Fruit fly (Drosophila melanogaster) whole organism, embryonic: ENCODE measurements around the gene CG6106.

Source experiments
- Blimp-1 ChIP-seq: fragments of 200-800 bp; sonication (Bioruptor generic); optimal IDR thresholded peaks from 3 replicates; lab custom pipeline; 2018; ENCODE audit warnings: missing biosample characterization, missing genetic modification characterization, mild to moderate bottlenecking, moderate library complexity, missing genetic modification reagents
- CG10565 ChIP-seq: fragments of 200-800 bp; sonication (Bioruptor generic); optimal IDR thresholded peaks from 3 replicates; lab custom pipeline; 2016; ENCODE audit warnings: missing biosample characterization, mild to moderate bottlenecking, missing genetic modification characterization
- CG10979 ChIP-seq: fragments of 200-800 bp; sonication (Bioruptor generic); optimal IDR thresholded peaks from 2 replicates; lab custom pipeline; 2018; ENCODE audit warnings: missing biosample characterization, mild to moderate bottlenecking, missing genetic modification characterization, moderate library complexity
- CG11093 ChIP-seq: fragments of 200-800 bp; sonication (Bioruptor generic); IDR thresholded peaks from 3 replicates; pipeline ENCODE4 v1.3.6; 2022; ENCODE audit warnings: missing biosample characterization, missing genetic modification characterization
- CG13123 ChIP-seq: fragments of 200-800 bp; sonication (Bioruptor generic); optimal IDR thresholded peaks from 2 replicates; lab custom pipeline; 2016; ENCODE audit warnings: missing biosample characterization, missing genetic modification characterization
- CG13287 ChIP-seq: fragments of 200-800 bp; sonication (Bioruptor generic); IDR thresholded peaks from 2 replicates; pipeline ENCODE4 v1.3.6; 2022; ENCODE audit warnings: missing biosample characterization, missing genetic modification characterization; ENCODE audit not compliant: partially characterized antibody
- CG14441 ChIP-seq: fragments of 200-800 bp; sonication (Bioruptor generic); IDR thresholded peaks from 2 replicates; pipeline ENCODE4 v1.3.6; 2022; ENCODE audit warnings: missing biosample characterization, missing genetic modification characterization
- CG14860 ChIP-seq: fragments of 200-800 bp; sonication (Bioruptor generic); IDR thresholded peaks from 3 replicates; pipeline ENCODE4 v1.3.6; 2022; ENCODE audit warnings: missing biosample characterization, missing genetic modification characterization; ENCODE audit not compliant: partially characterized antibody
- CG1603 ChIP-seq: fragments of 200-800 bp; sonication (Bioruptor generic); optimal IDR thresholded peaks from 2 replicates; lab custom pipeline; 2019; ENCODE audit warnings: missing biosample characterization, mild to moderate bottlenecking, missing genetic modification characterization, moderate library complexity
- CG17186 ChIP-seq: fragments of 200-800 bp; sonication (Bioruptor generic); optimal IDR thresholded peaks from 3 replicates; lab custom pipeline; 2017; ENCODE audit warnings: missing biosample characterization, missing genetic modification reagents, missing genetic modification characterization
- CG18619 ChIP-seq: fragments of 200-800 bp; sonication (Bioruptor generic); optimal IDR thresholded peaks from 3 replicates; lab custom pipeline; 2017; ENCODE audit warnings: missing biosample characterization, mild to moderate bottlenecking, missing genetic modification characterization
- CG3163 ChIP-seq: fragments of 200-800 bp; sonication (Bioruptor generic); optimal IDR thresholded peaks from 3 replicates; lab custom pipeline; 2016; ENCODE audit warnings: missing biosample characterization, missing genetic modification characterization
- CG4617 ChIP-seq: fragments of 200-800 bp; sonication (Bioruptor generic); optimal IDR thresholded peaks from 3 replicates; lab custom pipeline; 2016; ENCODE audit warnings: missing biosample characterization, missing genetic modification characterization, borderline replicate concordance
- CG4707 ChIP-seq: fragments of 200-800 bp; sonication (Bioruptor generic); optimal IDR thresholded peaks from 2 replicates; lab custom pipeline; 2018; ENCODE audit warnings: missing biosample characterization, mild to moderate bottlenecking, missing genetic modification characterization, moderate library complexity
- CG6791 ChIP-seq: fragments of 200-800 bp; sonication (Bioruptor generic); IDR thresholded peaks from 3 replicates; pipeline ENCODE4 v1.3.6; 2022; ENCODE audit warnings: missing biosample characterization, missing genetic modification characterization; ENCODE audit not compliant: partially characterized antibody
- CG6813 ChIP-seq: fragments of 200-800 bp; sonication (Bioruptor generic); optimal IDR thresholded peaks from 2 replicates; lab custom pipeline; 2017; ENCODE audit warnings: missing biosample characterization, missing genetic modification characterization, mild to moderate bottlenecking, moderate library complexity, missing genetic modification reagents
- CG7786 ChIP-seq: fragments of 200-800 bp; sonication (Bioruptor generic); optimal IDR thresholded peaks from 2 replicates; lab custom pipeline; 2016; ENCODE audit warnings: missing biosample characterization, missing genetic modification characterization
- CG8281 ChIP-seq: fragments of 200-800 bp; sonication (Bioruptor generic); optimal IDR thresholded peaks from 2 replicates; lab custom pipeline; 2018; ENCODE audit warnings: missing biosample characterization, mild to moderate bottlenecking, missing genetic modification characterization, moderate library complexity
- CG8388 ChIP-seq: fragments of 200-800 bp; sonication (Bioruptor generic); optimal IDR thresholded peaks from 2 replicates; lab custom pipeline; 2019; ENCODE audit warnings: missing biosample characterization, mild to moderate bottlenecking, missing genetic modification characterization, moderate library complexity
- CG9797 ChIP-seq: fragments of 200-800 bp; sonication (Bioruptor generic); optimal IDR thresholded peaks from 3 replicates; lab custom pipeline; 2018; ENCODE audit warnings: missing biosample characterization, mild to moderate bottlenecking, missing genetic modification characterization
- CG9817 ChIP-seq: fragments of 200-800 bp; sonication (Bioruptor generic); optimal IDR thresholded peaks from 2 replicates; lab custom pipeline; 2018; ENCODE audit warnings: missing biosample characterization, mild to moderate bottlenecking, missing genetic modification characterization, moderate library complexity
- Drgx ChIP-seq: fragments of 200-800 bp; sonication (Bioruptor generic); IDR thresholded peaks from 2 replicates; pipeline ENCODE4 v1.3.6; 2022; ENCODE audit warnings: missing biosample characterization, missing genetic modification characterization
- E2f2 ChIP-seq: fragments of 200-800 bp; sonication (Bioruptor generic); IDR thresholded peaks from 2 replicates; pipeline ENCODE4 v1.3.6; 2022; ENCODE audit warnings: missing biosample characterization, missing genetic modification characterization
- ERR ChIP-seq: fragments of 200-800 bp; sonication (Bioruptor generic); optimal IDR thresholded peaks from 2 replicates; lab custom pipeline; 2016; ENCODE audit warnings: missing biosample characterization, missing genetic modification characterization
- GATAe ChIP-seq: fragments of 200-800 bp; sonication (Bioruptor generic); conservative IDR thresholded peaks from 2 replicates; pipeline ENCODE4 v1.3.6; 2022; ENCODE audit warnings: missing biosample characterization, missing genetic modification characterization
- H2.0 ChIP-seq: fragments of 200-800 bp; sonication (Bioruptor generic); IDR thresholded peaks from 2 replicates; pipeline ENCODE4 v1.3.6; 2022; ENCODE audit warnings: missing biosample characterization, missing genetic modification characterization
- Hsf ChIP-seq: fragments of 200-800 bp; sonication (Bioruptor generic); optimal IDR thresholded peaks from 3 replicates; lab custom pipeline; 2016; ENCODE audit warnings: missing biosample characterization, missing genetic modification characterization
- Mes4 ChIP-seq: fragments of 200-800 bp; sonication (Bioruptor generic); optimal IDR thresholded peaks from 2 replicates; lab custom pipeline; 2016; ENCODE audit warnings: missing biosample characterization, missing genetic modification characterization
- Ravus ChIP-seq: fragments of 200-800 bp; sonication (Bioruptor generic); IDR thresholded peaks from 2 replicates; pipeline ENCODE4 v1.3.6; 2022; ENCODE audit warnings: missing biosample characterization, missing genetic modification characterization
- Sry-β ChIP-seq: fragments of 200-800 bp; sonication (Bioruptor generic); optimal IDR thresholded peaks from 2 replicates; lab custom pipeline; 2018; ENCODE audit warnings: missing biosample characterization, mild to moderate bottlenecking, missing genetic modification characterization, moderate library complexity
- bsh ChIP-seq, 2 experiments: fragments of 200-800 bp; sonication (Bioruptor generic); optimal IDR thresholded peaks; 2 replicates each; lab custom pipeline; 2017 to 2018; ENCODE audit warnings: mild to moderate bottlenecking in 2 of 2, missing biosample characterization in 2 of 2, missing genetic modification characterization in 2 of 2, moderate library complexity in 1 of 2
- crp ChIP-seq, 2 experiments: fragments of 200-800 bp; sonication (Bioruptor generic); optimal IDR thresholded peaks; 2 replicates in 1 of 2; 3 replicates in 1 of 2; lab custom pipeline; 2017; ENCODE audit warnings: missing biosample characterization in 2 of 2, missing genetic modification characterization in 2 of 2, mild to moderate bottlenecking in 1 of 2, moderate library complexity in 1 of 2
- cwo ChIP-seq: fragments of 200-800 bp; sonication (Bioruptor generic); optimal IDR thresholded peaks from 3 replicates; lab custom pipeline; 2017; ENCODE audit warnings: missing biosample characterization, missing genetic modification characterization, mild to moderate bottlenecking, moderate library complexity, missing genetic modification reagents
- disco-r ChIP-seq: fragments of 200-800 bp; sonication (Bioruptor generic); optimal IDR thresholded peaks from 2 replicates; lab custom pipeline; 2016; ENCODE audit warnings: missing biosample characterization, missing genetic modification characterization
- ewg ChIP-seq: fragments of 200-800 bp; sonication (Bioruptor generic); optimal IDR thresholded peaks from 3 replicates; lab custom pipeline; 2017; ENCODE audit warnings: mild to moderate bottlenecking, missing biosample characterization, missing genetic modification reagents, missing genetic modification characterization
- exex ChIP-seq: fragments of 200-800 bp; sonication (Bioruptor generic); optimal IDR thresholded peaks from 4 replicates; lab custom pipeline; 2018; ENCODE audit warnings: missing biosample characterization, mild to moderate bottlenecking, missing genetic modification characterization, moderate library complexity
- eyg ChIP-seq: fragments of 200-800 bp; sonication (Bioruptor generic); optimal IDR thresholded peaks from 3 replicates; lab custom pipeline; 2016; ENCODE audit warnings: missing biosample characterization, missing genetic modification characterization
- kah ChIP-seq: fragments of 200-800 bp; sonication (Bioruptor generic); optimal IDR thresholded peaks from 2 replicates; lab custom pipeline; 2018; ENCODE audit warnings: missing biosample characterization, mild to moderate bottlenecking, missing genetic modification characterization
- odd ChIP-seq: fragments of 200-800 bp; sonication (Bioruptor generic); optimal IDR thresholded peaks from 2 replicates; lab custom pipeline; 2017; ENCODE audit warnings: missing biosample characterization, mild to moderate bottlenecking, missing genetic modification characterization
- run ChIP-seq: fragments of 200-800 bp; sonication (Bioruptor generic); optimal IDR thresholded peaks from 3 replicates; lab custom pipeline; 2018; ENCODE audit warnings: missing biosample characterization, mild to moderate bottlenecking, missing genetic modification characterization
- salm ChIP-seq: fragments of 200-800 bp; sonication (Bioruptor generic); optimal IDR thresholded peaks from 2 replicates; lab custom pipeline; 2018; ENCODE audit warnings: missing biosample characterization, mild to moderate bottlenecking, missing genetic modification characterization
- seq ChIP-seq: fragments of 200-800 bp; sonication (Bioruptor generic); IDR thresholded peaks from 2 replicates; pipeline ENCODE4 v1.3.6; 2022; ENCODE audit warnings: missing biosample characterization, missing genetic modification characterization
- shn ChIP-seq: fragments of 200-800 bp; sonication (Bioruptor generic); optimal IDR thresholded peaks from 3 replicates; lab custom pipeline; 2016; ENCODE audit warnings: missing biosample characterization, missing genetic modification characterization
- sisA ChIP-seq: fragments of 200-800 bp; sonication (Bioruptor generic); IDR thresholded peaks from 2 replicates; pipeline ENCODE4 v1.3.6; 2022; ENCODE audit warnings: missing biosample characterization, missing genetic modification characterization
- tin ChIP-seq: fragments of 200-800 bp; sonication (Bioruptor generic); optimal IDR thresholded peaks from 3 replicates; lab custom pipeline; 2016; ENCODE audit warnings: missing biosample characterization, missing genetic modification characterization
- ttk ChIP-seq: fragments of 200-800 bp; sonication (Bioruptor generic); IDR thresholded peaks from 2 replicates; pipeline ENCODE4 v2.1.2; 2022; ENCODE audit warnings: missing biosample characterization, missing genetic modification characterization
- unc-4 ChIP-seq: fragments of 200-800 bp; sonication (Bioruptor generic); IDR thresholded peaks from 2 replicates; pipeline ENCODE4 v1.3.6; 2022; ENCODE audit warnings: missing biosample characterization, missing genetic modification characterization; ENCODE audit not compliant: partially characterized antibody
- vvl ChIP-seq: fragments of 200-800 bp; sonication (Bioruptor generic); IDR thresholded peaks from 2 replicates; pipeline ENCODE4 v1.3.6; 2022; ENCODE audit warnings: missing biosample characterization, missing genetic modification characterization
- zf30C ChIP-seq: fragments of 200-800 bp; sonication (Bioruptor generic); optimal IDR thresholded peaks from 3 replicates; lab custom pipeline; 2018; ENCODE audit warnings: missing biosample characterization, mild to moderate bottlenecking, missing genetic modification characterization

The CG6106 gene

DNA sequence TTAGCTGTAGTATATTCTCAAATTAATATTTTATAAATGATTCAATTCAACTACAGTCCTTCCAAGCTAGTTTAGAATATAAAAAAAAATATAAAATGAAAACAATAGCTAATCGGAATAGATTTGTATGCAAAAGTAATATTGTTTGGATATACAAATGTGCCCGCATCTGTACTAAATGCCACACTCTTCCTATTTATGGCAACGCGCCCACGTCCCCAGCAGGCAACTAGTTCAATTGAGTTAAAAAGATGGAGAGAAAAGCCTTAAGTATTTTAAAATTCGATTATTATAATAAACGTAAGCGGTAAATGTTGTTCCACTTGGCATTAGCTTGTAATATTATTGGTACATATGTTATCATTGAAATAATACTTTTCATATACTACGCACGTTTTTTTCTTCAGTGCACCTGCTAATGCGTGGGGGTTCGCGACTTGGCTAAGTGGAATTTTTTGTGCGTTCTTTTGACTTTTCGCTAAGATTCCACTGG is 46.9 kb downstream of the CG6106 start:
- no peak for TF ChIP-seq CG14860 (GFP tag; lab: Robert Waterston, UW)
- peak; percentile 61 for TF ChIP-seq odd (GFP tag; lab: Kevin White, UChicago)
- peak; percentile 55 for TF ChIP-seq salm (tag; lab: Kevin White, UChicago)
- peak; percentile 2 for TF ChIP-seq shn
- TF ChIP-seq H2.0 (GFP tag; lab: Robert Waterston, UW): peak; percentile 32
- TF ChIP-seq CG9817 (tag; lab: Kevin White, UChicago): peak; percentile 41
- TF ChIP-seq vvl (GFP tag; lab: Robert Waterston, UW): no peak; the same call in 1 of the 2 replicates
- TF ChIP-seq sisA (GFP tag; lab: Robert Waterston, UW): peak; percentile 53; the same call in 1 of the 2 replicates
- no peak for TF ChIP-seq CG6791
- TF ChIP-seq CG10979 (tag; lab: Kevin White, UChicago): peak; percentile 78
- TF ChIP-seq Mes4 (GFP tag; lab: Kevin White, UChicago): no peak
- TF ChIP-seq CG14441 (GFP tag; lab: Robert Waterston, UW): peak; percentile 15; the same call in 1 of the 2 replicates
- TF ChIP-seq CG9797: no peak
- TF ChIP-seq disco-r: no peak
- peak; percentile 60 for TF ChIP-seq ewg (GFP tag; lab: Kevin White, UChicago)
- TF ChIP-seq CG7786 (GFP tag; lab: Kevin White, UChicago): peak; percentile 15
- no peak for TF ChIP-seq CG3163 (GFP tag; lab: Kevin White, UChicago)
- TF ChIP-seq CG17186 (GFP tag; lab: Kevin White, UChicago): no peak
- TF ChIP-seq E2f2 (GFP tag; lab: Robert Waterston, UW): peak; percentile 35; the same call in 1 of the 2 replicates
- peak in 1 of 2 experiments; percentile 16 for TF ChIP-seq crp (GFP tag; optimal IDR thresholded peaks at IDR 0.05; lab: Kevin White, UChicago)
- TF ChIP-seq tin: peak; percentile 57
- peak; percentile 9 for TF ChIP-seq CG13123 (GFP tag; lab: Kevin White, UChicago)
- peak; percentile 60 for TF ChIP-seq Blimp-1 (GFP tag; lab: Kevin White, UChicago)
- TF ChIP-seq ttk: peak; percentile 45
- no peak for TF ChIP-seq ERR (GFP tag; lab: Kevin White, UChicago)
- peak; percentile 54 for TF ChIP-seq CG8281 (tag; lab: Kevin White, UChicago)
- peak; percentile 40; the same call in 1 of the 3 replicates for TF ChIP-seq CG11093 (GFP tag; lab: Robert Waterston, UW)
- TF ChIP-seq CG4707 (GFP tag; lab: Kevin White, UChicago): no peak
- TF ChIP-seq run (tag; lab: Kevin White, UChicago): no peak
- TF ChIP-seq unc-4 (GFP tag; lab: Robert Waterston, UW): no peak
- TF ChIP-seq cwo (GFP tag; lab: Kevin White, UChicago): peak; percentile 56
- no peak for TF ChIP-seq eyg (GFP tag; lab: Kevin White, UChicago)
- TF ChIP-seq GATAe: no peak
- no peak for TF ChIP-seq CG4617 (GFP tag; lab: Kevin White, UChicago)
- TF ChIP-seq seq (GFP tag; lab: Robert Waterston, UW): 0 out of 2 replicates have a peak, but pooled peaks have one; percentile 17
- peak; percentile 60 for TF ChIP-seq zf30C
- TF ChIP-seq Sry-β: no peak
- TF ChIP-seq Hsf (GFP tag; lab: Kevin White, UChicago): peak; percentile 70
- TF ChIP-seq bsh (GFP tag; optimal IDR thresholded peaks at IDR 0.05; lab: Kevin White, UChicago): peak in 1 of 2 experiments; percentile 81
- TF ChIP-seq CG10565 (GFP tag; lab: Kevin White, UChicago): no peak
- TF ChIP-seq exex (tag; lab: Kevin White, UChicago): no peak
- TF ChIP-seq CG18619: peak; percentile 66
- TF ChIP-seq kah: peak; percentile 15
- TF ChIP-seq CG6813: peak; percentile 24
- TF ChIP-seq Drgx (GFP tag; lab: Robert Waterston, UW): peak; percentile 48
- peak; percentile 77 for TF ChIP-seq CG8388 (GFP tag; lab: Kevin White, UChicago)
- no peak; the same call in 1 of the 2 replicates for TF ChIP-seq Ravus (GFP tag; lab: Robert Waterston, UW)
- TF ChIP-seq CG1603: peak; percentile 56
- TF ChIP-seq CG13287 (GFP tag; lab: Robert Waterston, UW): no peak
